Worm (Caenorhabditis elegans) whole organism, young adult: Measurements from ENCODE around the gene ttr-41.

Source experiments
- C17E4.6 ChIP-seq: fragments of 200-800 bp; sonication (Bioruptor generic); IDR thresholded peaks from 2 replicates; pipeline ENCODE4 v1.3.6; 2022; ENCODE audit warnings: missing genetic modification reagents, missing genetic modification characterization, missing compliant biosample characterization
- D2030.7 ChIP-seq: fragments of 200-800 bp; sonication (Bioruptor generic); IDR thresholded peaks from 2 replicates; pipeline ENCODE4 v1.3.6; 2022; ENCODE audit warnings: missing genetic modification reagents, missing genetic modification characterization, missing compliant biosample characterization
- F10E7.11 ChIP-seq: sonication (generic microtip); optimal IDR thresholded peaks from 2 replicates; lab custom pipeline; 2017; ENCODE audit warnings: mild to moderate bottlenecking, missing genetic modification characterization, moderate library complexity, missing compliant biosample characterization
- F22D6.2 ChIP-seq: sonication (generic microtip); optimal IDR thresholded peaks from 2 replicates; lab custom pipeline; 2016; ENCODE audit warnings: mild to moderate bottlenecking, missing genetic modification characterization, missing compliant biosample characterization
- F57A8.1 ChIP-seq: fragments of 200-800 bp; sonication (Bioruptor generic); optimal IDR thresholded peaks from 2 replicates; lab custom pipeline; 2018; ENCODE audit warnings: mild to moderate bottlenecking, missing genetic modification characterization, moderate library complexity, missing compliant biosample characterization
- K12H6.12 ChIP-seq: fragments of 200-800 bp; sonication (Bioruptor generic); optimal IDR thresholded peaks from 2 replicates; lab custom pipeline; 2018; ENCODE audit warnings: mild to moderate bottlenecking, missing genetic modification characterization, missing compliant biosample characterization
- T26A5.8 ChIP-seq: sonication (generic microtip); optimal IDR thresholded peaks from 2 replicates; lab custom pipeline; 2016; ENCODE audit warnings: missing genetic modification characterization, missing compliant biosample characterization
- Y53G8AR.9 ChIP-seq: fragments of 200-800 bp; sonication (Bioruptor generic); conservative IDR thresholded peaks from 2 replicates; pipeline ENCODE4 v1.3.6; 2022; ENCODE audit warnings: missing genetic modification reagents, missing genetic modification characterization, missing compliant biosample characterization
- Y56A3A.18 ChIP-seq: fragments of 200-800 bp; sonication (Bioruptor generic); IDR thresholded peaks from 2 replicates; pipeline ENCODE4 v1.3.6; 2022; ENCODE audit warnings: missing genetic modification reagents, missing genetic modification characterization, missing compliant biosample characterization
- Y67H2A.10 ChIP-seq: fragments of 200-800 bp; sonication (Bioruptor generic); conservative IDR thresholded peaks from 2 replicates; pipeline ENCODE4 v1.3.6; 2022; ENCODE audit warnings: missing genetic modification reagents, missing genetic modification characterization, missing compliant biosample characterization
- ZK185.1 ChIP-seq: sonication (generic microtip); optimal IDR thresholded peaks from 2 replicates; lab custom pipeline; 2016; ENCODE audit warnings: mild to moderate bottlenecking, missing genetic modification characterization, missing compliant biosample characterization; ENCODE audit not compliant: poor library complexity, severe bottlenecking
- akir-1 ChIP-seq: fragments of 200-800 bp; sonication (Bioruptor generic); optimal IDR thresholded peaks from 2 replicates; lab custom pipeline; 2018; ENCODE audit warnings: mild to moderate bottlenecking, missing genetic modification characterization, moderate library complexity, missing compliant biosample characterization
- atf-7 ChIP-seq: sonication (generic microtip); optimal IDR thresholded peaks from 2 replicates; lab custom pipeline; 2017; ENCODE audit warnings: mild to moderate bottlenecking, missing genetic modification characterization, missing compliant biosample characterization
- ceh-27 ChIP-seq: fragments of 200-800 bp; sonication (Bioruptor generic); optimal IDR thresholded peaks from 2 replicates; lab custom pipeline; 2018; ENCODE audit warnings: mild to moderate bottlenecking, missing genetic modification characterization, moderate library complexity, missing compliant biosample characterization
- ceh-40 ChIP-seq: fragments of 200-800 bp; sonication (Bioruptor generic); IDR thresholded peaks from 2 replicates; pipeline ENCODE4 v1.3.6; 2022; ENCODE audit warnings: missing genetic modification characterization, missing compliant biosample characterization
- ceh-79 ChIP-seq: sonication (generic microtip); optimal IDR thresholded peaks from 2 replicates; lab custom pipeline; 2017; ENCODE audit warnings: mild to moderate bottlenecking, missing genetic modification characterization, missing compliant biosample characterization
- dpl-1 ChIP-seq: fragments of 150-350 bp; optimal IDR thresholded peaks from 2 replicates; lab custom pipeline; 2014; ENCODE audit warnings: missing biosample characterization, missing genetic modification reagents, missing genetic modification characterization
- efl-1 ChIP-seq: fragments of 150-350 bp; optimal IDR thresholded peaks from 2 replicates; lab custom pipeline; 2014; ENCODE audit warnings: missing biosample characterization, missing genetic modification reagents, missing genetic modification characterization
- egl-18 ChIP-seq: fragments of 200-800 bp; sonication (Bioruptor generic); IDR thresholded peaks from 2 replicates; pipeline ENCODE4 v1.3.6; 2022; ENCODE audit warnings: missing genetic modification reagents, missing genetic modification characterization, missing compliant biosample characterization
- ets-4 ChIP-seq: fragments of 200-800 bp; sonication (Bioruptor generic); optimal IDR thresholded peaks from 2 replicates; lab custom pipeline; 2018; ENCODE audit warnings: mild to moderate bottlenecking, missing genetic modification characterization, missing compliant biosample characterization
- fkh-3 ChIP-seq: sonication (generic microtip); optimal IDR thresholded peaks from 2 replicates; lab custom pipeline; 2016; ENCODE audit warnings: mild to moderate bottlenecking, missing genetic modification characterization, missing compliant biosample characterization
- hrde-1 ChIP-seq: sonication (generic microtip); optimal IDR thresholded peaks from 2 replicates; lab custom pipeline; 2016; ENCODE audit warnings: missing genetic modification characterization, mild to moderate bottlenecking, missing compliant biosample characterization, moderate library complexity, missing genotype, missing genetic modification reagents, borderline replicate concordance
- lag-1 ChIP-seq: fragments of 200-800 bp; sonication (Bioruptor generic); IDR thresholded peaks from 2 replicates; pipeline ENCODE4 v1.3.6; 2022; ENCODE audit warnings: missing genetic modification reagents, missing genetic modification characterization, missing compliant biosample characterization
- let-607 ChIP-seq, 2 experiments: fragments of 200-800 bp in 1 of 2; sonication (Bioruptor generic) in 1 of 2; sonication (generic microtip) in 1 of 2; optimal IDR thresholded peaks; 2 replicates each; lab custom pipeline; 2016 to 2018; ENCODE audit warnings: mild to moderate bottlenecking in 2 of 2, missing compliant biosample characterization in 2 of 2, missing genetic modification characterization in 2 of 2, moderate library complexity in 2 of 2, missing genotype in 1 of 2
- lin-35 ChIP-seq, 3 experiments: fragments of 150-350 bp in 2 of 3; sonication (generic microtip) in 1 of 3; optimal IDR thresholded peaks; 2 replicates each; lab custom pipeline; 2014 to 2018; ENCODE audit warnings: missing biosample characterization in 3 of 3, missing genetic modification characterization in 3 of 3, missing genetic modification reagents in 3 of 3
- lin-54 ChIP-seq: fragments of 200-800 bp; sonication (Bioruptor generic); optimal IDR thresholded peaks from 2 replicates; lab custom pipeline; 2018; ENCODE audit warnings: mild to moderate bottlenecking, missing genetic modification characterization, missing compliant biosample characterization
- lir-1 ChIP-seq: fragments of 200-800 bp; sonication (Bioruptor generic); conservative IDR thresholded peaks from 2 replicates; pipeline ENCODE4 v1.3.6; 2022; ENCODE audit warnings: missing genetic modification reagents, missing genetic modification characterization, missing compliant biosample characterization
- madf-6 ChIP-seq: fragments of 200-800 bp; sonication (Bioruptor generic); IDR thresholded peaks from 2 replicates; pipeline ENCODE4 v1.3.6; 2022; ENCODE audit warnings: missing genetic modification reagents, missing genetic modification characterization, missing compliant biosample characterization
- madf-8 ChIP-seq: fragments of 200-800 bp; sonication (Bioruptor generic); conservative IDR thresholded peaks from 2 replicates; pipeline ENCODE4 v1.3.6; 2022; ENCODE audit warnings: missing genetic modification reagents, missing genetic modification characterization, missing compliant biosample characterization
- mcd-1 ChIP-seq: fragments of 200-800 bp; sonication (Bioruptor generic); IDR thresholded peaks from 2 replicates; pipeline ENCODE4 v1.3.6; 2022; ENCODE audit warnings: missing genetic modification reagents, missing genetic modification characterization, missing compliant biosample characterization
- nfya-2 ChIP-seq: fragments of 200-800 bp; sonication (Bioruptor generic); IDR thresholded peaks from 2 replicates; pipeline ENCODE4 v1.3.6; 2022; ENCODE audit warnings: missing genetic modification reagents, missing genetic modification characterization, missing compliant biosample characterization
- nhr-90 ChIP-seq: sonication (generic microtip); optimal IDR thresholded peaks from 2 replicates; lab custom pipeline; 2016; ENCODE audit warnings: missing genotype, mild to moderate bottlenecking, missing genetic modification characterization, missing compliant biosample characterization
- pbrm-1 ChIP-seq: fragments of 200-800 bp; sonication (Bioruptor generic); IDR thresholded peaks from 2 replicates; pipeline ENCODE4 v1.3.6; 2022; ENCODE audit warnings: missing genetic modification reagents, missing genetic modification characterization, missing compliant biosample characterization
- rpc-1 ChIP-seq, 2 experiments: fragments of 150-350 bp in 1 of 2; sonication (generic microtip) in 1 of 2; optimal IDR thresholded peaks; 2 replicates each; lab custom pipeline; 2014 to 2018; ENCODE audit warnings: missing biosample characterization in 1 of 2, missing genetic modification characterization in 1 of 2, missing genetic modification reagents in 1 of 2, missing genotype in 1 of 2
- sea-2 ChIP-seq: fragments of 200-800 bp; sonication (Bioruptor generic); IDR thresholded peaks from 2 replicates; pipeline ENCODE4 v1.3.6; 2022; ENCODE audit warnings: missing genetic modification characterization, missing compliant biosample characterization
- snpc-1.3 ChIP-seq: sonication (generic microtip); optimal IDR thresholded peaks from 2 replicates; lab custom pipeline; 2017; ENCODE audit warnings: missing genetic modification characterization, mild to moderate bottlenecking, missing compliant biosample characterization, antibody characterized with exemption, moderate library complexity, missing genotype, missing genetic modification reagents; ENCODE audit not compliant: insufficient read depth
- snpc-4 ChIP-seq, 5 experiments: fragments of 150-350 bp in 1 of 5; sonication (generic microtip) in 4 of 5; optimal IDR thresholded peaks; 2 replicates each; lab custom pipeline; 2014 to 2018; ENCODE audit warnings: missing genetic modification characterization in 5 of 5, missing biosample characterization in 3 of 5, antibody characterized with exemption in 2 of 5, mild to moderate bottlenecking in 2 of 5, missing compliant biosample characterization in 2 of 5, missing genotype in 2 of 5, moderate library complexity in 2 of 5, missing genetic modification reagents in 1 of 5
- sptf-2 ChIP-seq: fragments of 200-800 bp; sonication (Bioruptor generic); optimal IDR thresholded peaks from 2 replicates; lab custom pipeline; 2018; ENCODE audit warnings: mild to moderate bottlenecking, missing genetic modification characterization, missing compliant biosample characterization
- tbp1 ChIP-seq: fragments of 200-800 bp; sonication (Bioruptor generic); optimal IDR thresholded peaks from 2 replicates; lab custom pipeline; 2018; ENCODE audit warnings: mild to moderate bottlenecking, missing genetic modification characterization, missing compliant biosample characterization
- tbx-9 ChIP-seq: sonication (generic microtip); optimal IDR thresholded peaks from 2 replicates; lab custom pipeline; 2016; ENCODE audit warnings: borderline replicate concordance, missing genetic modification characterization, inconsistent platforms, missing compliant biosample characterization
- tlf-1 ChIP-seq: fragments of 200-800 bp; sonication (Bioruptor generic); optimal IDR thresholded peaks from 2 replicates; lab custom pipeline; 2018; ENCODE audit warnings: mild to moderate bottlenecking, missing genetic modification characterization, missing compliant biosample characterization
- xnd-1 ChIP-seq: sonication (generic microtip); optimal IDR thresholded peaks from 2 replicates; lab custom pipeline; 2016; ENCODE audit warnings: missing genotype, missing genetic modification reagents, missing genetic modification characterization, missing compliant biosample characterization
- zfh-2 ChIP-seq: fragments of 200-800 bp; sonication (Bioruptor generic); conservative IDR thresholded peaks from 2 replicates; pipeline ENCODE4 v1.3.6; 2022; ENCODE audit warnings: missing genetic modification reagents, missing genetic modification characterization, missing compliant biosample characterization
- zim-3 ChIP-seq: sonication (generic microtip); optimal IDR thresholded peaks from 2 replicates; lab custom pipeline; 2017; ENCODE audit warnings: mild to moderate bottlenecking, missing genetic modification characterization, moderate library complexity, missing compliant biosample characterization
- ztf-25 ChIP-seq: fragments of 200-800 bp; sonication (Bioruptor generic); IDR thresholded peaks from 2 replicates; pipeline ENCODE4 v1.3.6; 2022; ENCODE audit warnings: missing genetic modification reagents, missing genetic modification characterization, missing compliant biosample characterization
- ztf-26 ChIP-seq: sonication (generic microtip); optimal IDR thresholded peaks from 2 replicates; lab custom pipeline; 2017; ENCODE audit warnings: missing genetic modification characterization, missing compliant biosample characterization
- ztf-28 ChIP-seq: fragments of 200-800 bp; sonication (Bioruptor generic); IDR thresholded peaks from 2 replicates; pipeline ENCODE4 v1.3.6; 2022; ENCODE audit warnings: missing genetic modification reagents, missing genetic modification characterization, missing compliant biosample characterization

ttr-41 gene

ce11 chrII:4706359-4706871 lies 21.3 kb downstream of the ttr-41 start, which contains the start of the genes F10G7.9 and tsn-1:
TSS of gene F10G7.9 (minus strand) at chrII:4706485.
TSS of gene tsn-1 (plus strand) at chrII:4706821.
- no peak for TF ChIP-seq nfya-2 (GFP tag; lab: Robert Waterston, UW)
- no peak for TF ChIP-seq fkh-3 (tag; lab: Kevin White, UChicago)
- TF ChIP-seq zfh-2 = no peak
- no peak for TF ChIP-seq ceh-40 (GFP tag; lab: Robert Waterston, UW)
- TF ChIP-seq Y56A3A.18 (GFP tag; lab: Robert Waterston, UW) = no peak
- TF ChIP-seq tbx-9 (tag; lab: Kevin White, UChicago) = no peak
- no peak for TF ChIP-seq snpc-4 (GFP tag; optimal IDR thresholded peaks at IDR 0.05; lab: Kevin White, UChicago)
- TF ChIP-seq snpc-4 (tag; optimal IDR thresholded peaks at IDR 0.05; lab: Kevin White, UChicago) = peak in 3 of 4 experiments; percentile 7 to 53 (median 28)
- TF ChIP-seq pbrm-1 (GFP tag; lab: Robert Waterston, UW) = peak; percentile 25; the same call in 1 of the 2 replicates
- no peak for TF ChIP-seq ceh-79 (tag; lab: Kevin White, UChicago)
- TF ChIP-seq tlf-1 (GFP tag; lab: Kevin White, UChicago) = no peak
- TF ChIP-seq tbp1 (GFP tag; lab: Kevin White, UChicago) = peak; percentile 30
- no peak for TF ChIP-seq lag-1 (GFP tag; lab: Robert Waterston, UW)
- no peak for TF ChIP-seq sea-2 (GFP tag; lab: Robert Waterston, UW)
- no peak for TF ChIP-seq F22D6.2 (tag; lab: Kevin White, UChicago)
- TF ChIP-seq ztf-26 = no peak
- no peak for TF ChIP-seq Y67H2A.10 (GFP tag; lab: Robert Waterston, UW)
- no peak for TF ChIP-seq ztf-28
- peak; percentile 41; the same call in 1 of the 2 replicates for TF ChIP-seq D2030.7 (GFP tag; lab: Robert Waterston, UW)
- TF ChIP-seq lir-1 (GFP tag; lab: Robert Waterston, UW) = no peak
- peak; percentile 76 for TF ChIP-seq madf-6 (GFP tag; lab: Robert Waterston, UW)
- no peak for TF ChIP-seq ets-4 (GFP tag; lab: Kevin White, UChicago)
- TF ChIP-seq madf-8 (GFP tag; lab: Robert Waterston, UW) = peak; percentile 14; the same call in 1 of the 2 replicates
- TF ChIP-seq F57A8.1 = no peak
- TF ChIP-seq T26A5.8 (tag; lab: Kevin White, UChicago) = no peak
- TF ChIP-seq atf-7 (tag; lab: Kevin White, UChicago) = no peak
- TF ChIP-seq egl-18 = no peak
- TF ChIP-seq ztf-25 (GFP tag; lab: Robert Waterston, UW) = no peak
- TF ChIP-seq akir-1 (GFP tag; lab: Kevin White, UChicago) = no peak
- TF ChIP-seq rpc-1 (optimal IDR thresholded peaks at IDR 0.05; lab: Kevin White, UChicago) = no peak
- no peak for TF ChIP-seq rpc-1 (tag; optimal IDR thresholded peaks at IDR 0.05; lab: Kevin White, UChicago)
- no peak for TF ChIP-seq C17E4.6 (GFP tag; lab: Robert Waterston, UW)
- peak; percentile 52 for TF ChIP-seq dpl-1 (GFP tag; lab: Kevin White, UChicago)
- peak; percentile 47 for TF ChIP-seq snpc-1.3 (tag; lab: Kevin White, UChicago)
- TF ChIP-seq Y53G8AR.9 (GFP tag; lab: Robert Waterston, UW) = no peak
- TF ChIP-seq K12H6.12 (tag; lab: Kevin White, UChicago) = no peak
- TF ChIP-seq ZK185.1 (tag; lab: Kevin White, UChicago) = peak; percentile 16
- TF ChIP-seq hrde-1 = no peak
- peak; percentile 68 for TF ChIP-seq lin-54
- TF ChIP-seq nhr-90 (tag; lab: Kevin White, UChicago) = no peak
- TF ChIP-seq ceh-27 = no peak
- TF ChIP-seq F10E7.11 (tag; lab: Kevin White, UChicago) = no peak
- TF ChIP-seq mcd-1 (GFP tag; lab: Robert Waterston, UW) = peak; percentile 71
- peak; percentile 98 to 99 for TF ChIP-seq let-607 (tag; optimal IDR thresholded peaks at IDR 0.05; lab: Kevin White, UChicago)
- no peak for TF ChIP-seq sptf-2 (GFP tag; lab: Kevin White, UChicago)
- no peak for TF ChIP-seq zim-3
- TF ChIP-seq xnd-1 = peak; percentile 12
- TF ChIP-seq lin-35 (GFP tag; optimal IDR thresholded peaks at IDR 0.05; lab: Kevin White, UChicago) = peak in 1 of 3 experiments; percentile 27
- TF ChIP-seq efl-1 = peak; percentile 40
